Fruit fly (Drosophila melanogaster): ENCODE measurements around the gene Prosalpha2.

The Prosalpha2 gene

dm6 chr3R:12406235-12407196, 24.6 kb upstream of the Prosalpha2 start, which contains the start of gene CG5167 (continued):
- TF ChIP-seq CG30403 (GFP tag; optimal IDR thresholded peaks at IDR 0.05): peak; percentile 34
- peak; percentile 45 for TF ChIP-seq Sry-δ (GFP tag; optimal IDR thresholded peaks at IDR 0.05)
- TF ChIP-seq Poxn (GFP tag; IDR thresholded peaks at IDR 0.05): no peak
- TF ChIP-seq luna (GFP tag; optimal IDR thresholded peaks at IDR 0.05): peak; percentile 22
- no peak for TF ChIP-seq Six4 (GFP tag; optimal IDR thresholded peaks at IDR 0.05)
- TF ChIP-seq lmd (GFP tag; IDR thresholded peaks at IDR 0.05): peak; percentile 16; the same call in 1 of the 2 replicates
- peak; percentile 23 for TF ChIP-seq CG17385 (GFP tag; optimal IDR thresholded peaks at IDR 0.05)
- TF ChIP-seq lbe (GFP tag; optimal IDR thresholded peaks at IDR 0.05): peak; percentile 12
- TF ChIP-seq psq (GFP tag; optimal IDR thresholded peaks at IDR 0.05): no peak
- peak; percentile 61 for TF ChIP-seq CG8290 (GFP tag; optimal IDR thresholded peaks at IDR 0.05)
- peak in 1 of 2 experiments; percentile 29 for TF ChIP-seq CG8290 (tag; optimal IDR thresholded peaks at IDR 0.05)
- TF ChIP-seq CG6654 (GFP tag; optimal IDR thresholded peaks at IDR 0.05): no peak
- peak; percentile 38 for TF ChIP-seq Sox102F (GFP tag; optimal IDR thresholded peaks at IDR 0.05)
- TF ChIP-seq CG33557 (GFP tag; optimal IDR thresholded peaks at IDR 0.05): peak; percentile 19
- no peak for TF ChIP-seq sna (GFP tag; IDR thresholded peaks at IDR 0.05; ENCODE audit: partially characterized antibody)
- no peak for TF ChIP-seq Gsc (GFP tag; IDR thresholded peaks at IDR 0.05)
- no peak for TF ChIP-seq CG10366 (GFP tag; IDR thresholded peaks at IDR 0.05)
- no peak for TF ChIP-seq Aef1 (GFP tag; IDR thresholded peaks at IDR 0.05)
- peak; percentile 63 for TF ChIP-seq CG8924 (tag; optimal IDR thresholded peaks at IDR 0.05)
- peak; percentile 51 for TF ChIP-seq CG14710 (tag; optimal IDR thresholded peaks at IDR 0.05)
- TF ChIP-seq grn (GFP tag; optimal IDR thresholded peaks at IDR 0.05): peak; percentile 93
- TF ChIP-seq CG31441 (GFP tag; IDR thresholded peaks at IDR 0.05): peak; percentile 38; the same call in 1 of the 2 replicates
- TF ChIP-seq stwl (tag; optimal IDR thresholded peaks at IDR 0.05): peak; percentile 60
- no peak for TF ChIP-seq Usf (GFP tag; optimal IDR thresholded peaks at IDR 0.05)
- TF ChIP-seq nmo (GFP tag; optimal IDR thresholded peaks at IDR 0.05): peak; percentile 22
- peak; percentile 43 for TF ChIP-seq Max (GFP tag; optimal IDR thresholded peaks at IDR 0.05)
- peak; percentile 58 for TF ChIP-seq Fer1 (GFP tag; optimal IDR thresholded peaks at IDR 0.05)
- TF ChIP-seq Dll (GFP tag; IDR thresholded peaks at IDR 0.05; ENCODE audit: partially characterized antibody): peak; percentile 25; the same call in 1 of the 4 replicates
- no peak for TF ChIP-seq sob (GFP tag; IDR thresholded peaks at IDR 0.05)
- TF ChIP-seq CG12391 (tag; optimal IDR thresholded peaks at IDR 0.05): peak; percentile 72
- TF ChIP-seq CoRest (tag; optimal IDR thresholded peaks at IDR 0.05): peak; percentile 45
- TF ChIP-seq cg (GFP tag; optimal IDR thresholded peaks at IDR 0.05): no peak
- no peak for TF ChIP-seq CG8478 (optimal IDR thresholded peaks at IDR 0.05)
- TF ChIP-seq prd (optimal IDR thresholded peaks at IDR 0.05): no peak
- TF ChIP-seq prd (GFP tag; IDR thresholded peaks at IDR 0.05): no peak
- peak; percentile 28 to 82 for TF ChIP-seq bsh (GFP tag; optimal IDR thresholded peaks at IDR 0.05)
- TF ChIP-seq amos (GFP tag; IDR thresholded peaks at IDR 0.05; ENCODE audit: partially characterized antibody): peak; percentile 7; the same call in 1 of the 2 replicates
- peak; percentile 31 for TF ChIP-seq CG13296 (GFP tag; optimal IDR thresholded peaks at IDR 0.05)
- peak in 1 of 2 experiments; percentile 49 for TF ChIP-seq dpn (GFP tag; optimal IDR thresholded peaks at IDR 0.05)
- TF ChIP-seq kah (GFP tag; optimal IDR thresholded peaks at IDR 0.05): peak; percentile 66
- peak; percentile 7 for TF ChIP-seq gsb-n (tag; optimal IDR thresholded peaks at IDR 0.05)
- TF ChIP-seq CG11504 (tag; optimal IDR thresholded peaks at IDR 0.05): no peak
- TF ChIP-seq unc-4 (GFP tag; IDR thresholded peaks at IDR 0.05; ENCODE audit: partially characterized antibody): peak; percentile 39; the same call in 1 of the 2 replicates
- TF ChIP-seq Fer3 (tag; optimal IDR thresholded peaks at IDR 0.05): peak; percentile 35
- TF ChIP-seq CG6854 (GFP tag; optimal IDR thresholded peaks at IDR 0.05): no peak
- 0 out of 3 replicates have a peak, but pooled peaks have one; percentile 21 for TF ChIP-seq so (GFP tag; IDR thresholded peaks at IDR 0.05)
- TF ChIP-seq Nf-YB (GFP tag; optimal IDR thresholded peaks at IDR 0.05): no peak
- peak; percentile 27; the same call in 1 of the 3 replicates for TF ChIP-seq CG11695 (GFP tag; IDR thresholded peaks at IDR 0.05)

Data from whole organism, embryonic.